Worm (Caenorhabditis elegans) whole organism, L4/young adult: ENCODE data around the gene fkh-2.

Experiments
- W03F9.2 ChIP-seq: fragments of 150-350 bp; optimal IDR thresholded peaks from 2 replicates; lab custom pipeline; 2014; ENCODE audit warnings: missing biosample characterization, missing genetic modification characterization
- dao-5 ChIP-seq: sonication (generic microtip); optimal IDR thresholded peaks from 2 replicates; lab custom pipeline; 2016; ENCODE audit warnings: missing genotype, missing genetic modification characterization, moderate library complexity, missing compliant biosample characterization
- him-1 ChIP-seq: sonication (generic microtip); optimal IDR thresholded peaks from 2 replicates; lab custom pipeline; 2016; ENCODE audit warnings: missing genotype, missing genetic modification reagents, missing genetic modification characterization, missing compliant biosample characterization

DNA sequence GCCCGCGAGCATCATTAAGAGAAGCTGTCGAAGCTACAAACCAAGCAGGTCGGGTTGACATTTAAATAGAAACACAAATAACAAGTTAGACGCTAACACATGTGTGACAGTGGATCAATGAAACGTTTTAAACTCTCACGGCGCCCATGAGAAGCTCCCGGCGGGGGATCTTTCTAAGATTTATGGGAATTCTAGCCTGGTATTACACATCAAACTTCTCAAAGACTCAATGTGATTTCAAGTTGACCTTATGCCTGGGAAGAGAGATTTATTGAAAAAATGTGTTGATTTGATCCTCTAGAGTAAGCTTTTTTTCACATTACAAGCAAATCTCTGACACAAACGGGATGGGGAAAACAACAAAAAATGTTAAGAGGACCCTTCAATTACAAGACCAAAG, 32.4 kb downstream of the fkh-2 start:
- TF ChIP-seq him-1 (tag; lab: Kevin White, UChicago) (no peak), W03F9.2 (tag; lab: Kevin White, UChicago) (no peak), dao-5 (tag; lab: Kevin White, UChicago) (no peak)
